Fruit fly (Drosophila melanogaster) whole organism, embryonic: ENCODE results near the gene Amun.

Experiments used
- Asciz ChIP-seq: fragments of 200-800 bp; sonication (Bioruptor generic); optimal IDR thresholded peaks from 2 replicates; lab custom pipeline; 2017; ENCODE audit warnings: missing biosample characterization, mild to moderate bottlenecking, missing genetic modification characterization, missing genetic modification reagents
- CG10979 ChIP-seq: fragments of 200-800 bp; sonication (Bioruptor generic); optimal IDR thresholded peaks from 2 replicates; lab custom pipeline; 2018; ENCODE audit warnings: missing biosample characterization, mild to moderate bottlenecking, missing genetic modification characterization, moderate library complexity
- CG12071 ChIP-seq: fragments of 200-800 bp; sonication (Bioruptor generic); optimal IDR thresholded peaks from 3 replicates; lab custom pipeline; 2018; ENCODE audit warnings: missing biosample characterization, mild to moderate bottlenecking, missing genetic modification characterization
- CG12155 ChIP-seq: fragments of 200-800 bp; sonication (Bioruptor generic); optimal IDR thresholded peaks from 3 replicates; lab custom pipeline; 2016; ENCODE audit warnings: missing biosample characterization, missing genetic modification characterization
- CG14014 ChIP-seq: fragments of 200-800 bp; sonication (Bioruptor generic); IDR thresholded peaks from 2 replicates; pipeline ENCODE4 v1.3.6; 2022; ENCODE audit warnings: missing biosample characterization, missing genetic modification characterization
- CG1529 ChIP-seq: fragments of 200-800 bp; sonication (Bioruptor generic); optimal IDR thresholded peaks from 3 replicates; lab custom pipeline; 2018; ENCODE audit warnings: missing biosample characterization, missing genetic modification characterization
- CG15696 ChIP-seq: fragments of 200-800 bp; sonication (Bioruptor generic); optimal IDR thresholded peaks from 2 replicates; lab custom pipeline; 2019; ENCODE audit warnings: missing biosample characterization, mild to moderate bottlenecking, missing genetic modification characterization, moderate library complexity
- CG1602 ChIP-seq: fragments of 200-800 bp; sonication (Bioruptor generic); optimal IDR thresholded peaks from 3 replicates; lab custom pipeline; 2016; ENCODE audit warnings: missing biosample characterization, missing genetic modification characterization
- CG17912 ChIP-seq: fragments of 200-800 bp; sonication (Bioruptor generic); optimal IDR thresholded peaks from 2 replicates; lab custom pipeline; 2018; ENCODE audit warnings: missing biosample characterization, mild to moderate bottlenecking, missing genetic modification characterization
- CG1792 ChIP-seq: fragments of 200-800 bp; sonication (Bioruptor generic); optimal IDR thresholded peaks from 2 replicates; lab custom pipeline; 2016; ENCODE audit warnings: missing biosample characterization, missing genetic modification characterization
- CG18764 ChIP-seq: fragments of 200-800 bp; sonication (Bioruptor generic); optimal IDR thresholded peaks from 3 replicates; lab custom pipeline; 2016; ENCODE audit warnings: missing biosample characterization, missing genetic modification characterization
- CG2116 ChIP-seq: fragments of 200-800 bp; sonication (Bioruptor generic); optimal IDR thresholded peaks from 3 replicates; lab custom pipeline; 2018; ENCODE audit warnings: missing biosample characterization, mild to moderate bottlenecking, missing genetic modification characterization
- CG42726 ChIP-seq: fragments of 200-800 bp; sonication (Bioruptor generic); IDR thresholded peaks from 2 replicates; pipeline ENCODE4 v1.3.6; 2022; ENCODE audit warnings: missing biosample characterization, missing genetic modification characterization; ENCODE audit not compliant: partially characterized antibody
- CG6654 ChIP-seq: fragments of 200-800 bp; sonication (Bioruptor generic); optimal IDR thresholded peaks from 2 replicates; lab custom pipeline; 2017; ENCODE audit warnings: missing biosample characterization, mild to moderate bottlenecking, missing genetic modification characterization
- CG7372 ChIP-seq: fragments of 200-800 bp; sonication (Bioruptor generic); IDR thresholded peaks from 2 replicates; pipeline ENCODE4 v1.3.6; 2022; ENCODE audit warnings: missing biosample characterization, missing genetic modification characterization
- CG7786 ChIP-seq: fragments of 200-800 bp; sonication (Bioruptor generic); optimal IDR thresholded peaks from 2 replicates; lab custom pipeline; 2016; ENCODE audit warnings: missing biosample characterization, missing genetic modification characterization
- CG7839 ChIP-seq: fragments of 200-800 bp; sonication (Bioruptor generic); optimal IDR thresholded peaks from 3 replicates; lab custom pipeline; 2018; ENCODE audit warnings: missing biosample characterization, mild to moderate bottlenecking, missing genetic modification characterization, moderate library complexity
- CG9797 ChIP-seq: fragments of 200-800 bp; sonication (Bioruptor generic); optimal IDR thresholded peaks from 3 replicates; lab custom pipeline; 2018; ENCODE audit warnings: missing biosample characterization, mild to moderate bottlenecking, missing genetic modification characterization
- CG9817 ChIP-seq: fragments of 200-800 bp; sonication (Bioruptor generic); optimal IDR thresholded peaks from 2 replicates; lab custom pipeline; 2018; ENCODE audit warnings: missing biosample characterization, mild to moderate bottlenecking, missing genetic modification characterization, moderate library complexity
- CoRest ChIP-seq: fragments of 200-800 bp; sonication (Bioruptor generic); optimal IDR thresholded peaks from 3 replicates; lab custom pipeline; 2018; ENCODE audit warnings: missing biosample characterization, mild to moderate bottlenecking, missing genetic modification characterization, moderate library complexity
- Fer1 ChIP-seq: fragments of 200-800 bp; sonication (Bioruptor generic); optimal IDR thresholded peaks from 2 replicates; lab custom pipeline; 2017; ENCODE audit warnings: missing biosample characterization, mild to moderate bottlenecking, missing genetic modification characterization
- HmgZ ChIP-seq: fragments of 200-800 bp; sonication (Bioruptor generic); optimal IDR thresholded peaks from 2 replicates; lab custom pipeline; 2018; ENCODE audit warnings: missing biosample characterization, mild to moderate bottlenecking, missing genetic modification characterization
- Lpt ChIP-seq: fragments of >200 bp; optimal IDR thresholded peaks from 2 replicates; lab custom pipeline; 2018; ENCODE audit warnings: missing biosample characterization, missing genetic modification characterization
- Meics ChIP-seq: fragments of 200-800 bp; sonication (Bioruptor generic); optimal IDR thresholded peaks from 2 replicates; lab custom pipeline; 2017; ENCODE audit warnings: missing biosample characterization, mild to moderate bottlenecking, missing genetic modification characterization
- NfI ChIP-seq: fragments of 200-800 bp; sonication (Bioruptor generic); optimal IDR thresholded peaks from 3 replicates; lab custom pipeline; 2018; ENCODE audit warnings: missing biosample characterization, mild to moderate bottlenecking, missing genetic modification characterization, moderate library complexity
- Opbp ChIP-seq: fragments of 200-800 bp; sonication (Bioruptor generic); IDR thresholded peaks from 3 replicates; pipeline ENCODE4 v1.3.6; 2022; ENCODE audit warnings: missing biosample characterization, missing genetic modification characterization; ENCODE audit not compliant: partially characterized antibody
- Trl ChIP-seq, 3 experiments: fragments of >200 bp in 2 of 3; fragments of 200-800 bp in 1 of 3; sonication (Bioruptor generic) in 1 of 3; optimal IDR thresholded peaks; 2 replicates in 1 of 3; 3 replicates in 2 of 3; lab custom pipeline; 2016 to 2017; ENCODE audit warnings: missing biosample characterization in 1 of 3, missing genetic modification characterization in 1 of 3
- Usf ChIP-seq: fragments of 200-800 bp; sonication (Bioruptor generic); optimal IDR thresholded peaks from 2 replicates; lab custom pipeline; 2017; ENCODE audit warnings: missing genotype, missing biosample characterization, missing genetic modification characterization
- ase ChIP-seq: fragments of 200-800 bp; sonication (Bioruptor generic); IDR thresholded peaks from 3 replicates; pipeline ENCODE4 v1.3.6; 2022; ENCODE audit warnings: missing biosample characterization, missing genetic modification characterization
- bbx ChIP-seq: fragments of 200-800 bp; sonication (Bioruptor generic); IDR thresholded peaks from 2 replicates; pipeline ENCODE4 v1.3.6; 2022; ENCODE audit warnings: missing biosample characterization, missing genetic modification characterization; ENCODE audit not compliant: partially characterized antibody
- btn ChIP-seq: fragments of 200-800 bp; sonication (Bioruptor generic); optimal IDR thresholded peaks from 2 replicates; lab custom pipeline; 2016; ENCODE audit warnings: missing biosample characterization, missing genetic modification characterization
- croc ChIP-seq: fragments of 200-800 bp; sonication (Bioruptor generic); conservative IDR thresholded peaks from 3 replicates; pipeline ENCODE4 v1.3.6; 2022; ENCODE audit warnings: missing biosample characterization, missing genetic modification characterization
- dm ChIP-seq: fragments of 200-800 bp; sonication (Bioruptor generic); optimal IDR thresholded peaks from 3 replicates; lab custom pipeline; 2016; ENCODE audit warnings: missing biosample characterization, missing genetic modification characterization
- dmrt11E ChIP-seq: fragments of 200-800 bp; sonication (Bioruptor generic); optimal IDR thresholded peaks from 3 replicates; lab custom pipeline; 2018; ENCODE audit warnings: missing biosample characterization, mild to moderate bottlenecking, missing genetic modification characterization, moderate library complexity
- fd96Cb ChIP-seq: fragments of 200-800 bp; sonication (Bioruptor generic); optimal IDR thresholded peaks from 2 replicates; lab custom pipeline; 2018; ENCODE audit warnings: missing biosample characterization, mild to moderate bottlenecking, missing genetic modification characterization, moderate library complexity
- gcm2 ChIP-seq: fragments of 200-800 bp; sonication (Bioruptor generic); optimal IDR thresholded peaks from 2 replicates; lab custom pipeline; 2016; ENCODE audit warnings: missing biosample characterization, missing genetic modification characterization
- jigr1 ChIP-seq: fragments of 200-800 bp; sonication (Bioruptor generic); IDR thresholded peaks from 3 replicates; pipeline ENCODE4 v1.3.6; 2022; ENCODE audit warnings: missing biosample characterization, missing genetic modification characterization
- knrl ChIP-seq: fragments of 200-800 bp; sonication (Bioruptor generic); IDR thresholded peaks from 3 replicates; pipeline ENCODE4 v1.3.6; 2022; ENCODE audit warnings: missing biosample characterization, missing genetic modification characterization; ENCODE audit not compliant: partially characterized antibody
- lilli ChIP-seq: fragments of 200-800 bp; sonication (Bioruptor generic); optimal IDR thresholded peaks from 3 replicates; lab custom pipeline; 2016; ENCODE audit warnings: missing biosample characterization, missing genetic modification characterization
- lmd ChIP-seq: fragments of 200-800 bp; sonication (Bioruptor generic); IDR thresholded peaks from 2 replicates; pipeline ENCODE4 v1.3.6; 2022; ENCODE audit warnings: missing biosample characterization, missing genetic modification characterization
- pho ChIP-seq: fragments of 200-800 bp; sonication (Bioruptor generic); optimal IDR thresholded peaks from 2 replicates; lab custom pipeline; 2016; ENCODE audit warnings: missing biosample characterization, missing genetic modification characterization
- pnt ChIP-seq: fragments of 200-800 bp; sonication (Bioruptor generic); optimal IDR thresholded peaks from 3 replicates; lab custom pipeline; 2016; ENCODE audit warnings: missing biosample characterization, missing genetic modification characterization
- ranshi ChIP-seq: fragments of 200-800 bp; sonication (Bioruptor generic); IDR thresholded peaks from 2 replicates; pipeline ENCODE4 v1.3.6; 2022; ENCODE audit warnings: missing biosample characterization, missing genetic modification characterization
- run ChIP-seq: fragments of 200-800 bp; sonication (Bioruptor generic); optimal IDR thresholded peaks from 3 replicates; lab custom pipeline; 2018; ENCODE audit warnings: missing biosample characterization, mild to moderate bottlenecking, missing genetic modification characterization
- sens-2 ChIP-seq: fragments of 200-800 bp; sonication (Bioruptor generic); IDR thresholded peaks from 2 replicates; pipeline ENCODE4 v1.3.6; 2022; ENCODE audit warnings: missing biosample characterization, missing genetic modification characterization
- sqz ChIP-seq: fragments of 200-800 bp; sonication (Bioruptor generic); optimal IDR thresholded peaks from 3 replicates; lab custom pipeline; 2018; ENCODE audit warnings: missing biosample characterization, mild to moderate bottlenecking, missing genetic modification characterization
- stc ChIP-seq: fragments of 200-800 bp; sonication (Bioruptor generic); IDR thresholded peaks from 2 replicates; pipeline ENCODE4 v1.3.6; 2022; ENCODE audit warnings: missing biosample characterization, missing genetic modification characterization
- zen ChIP-seq: fragments of 200-800 bp; sonication (Bioruptor generic); optimal IDR thresholded peaks from 3 replicates; lab custom pipeline; 2018; ENCODE audit warnings: missing biosample characterization, mild to moderate bottlenecking, missing genetic modification characterization, moderate library complexity
- zen2 ChIP-seq: fragments of 200-800 bp; sonication (Bioruptor generic); IDR thresholded peaks from 3 replicates; pipeline ENCODE4 v1.3.6; 2022; ENCODE audit warnings: missing biosample characterization, missing genetic modification characterization; ENCODE audit not compliant: partially characterized antibody

Gene Amun

DNA sequence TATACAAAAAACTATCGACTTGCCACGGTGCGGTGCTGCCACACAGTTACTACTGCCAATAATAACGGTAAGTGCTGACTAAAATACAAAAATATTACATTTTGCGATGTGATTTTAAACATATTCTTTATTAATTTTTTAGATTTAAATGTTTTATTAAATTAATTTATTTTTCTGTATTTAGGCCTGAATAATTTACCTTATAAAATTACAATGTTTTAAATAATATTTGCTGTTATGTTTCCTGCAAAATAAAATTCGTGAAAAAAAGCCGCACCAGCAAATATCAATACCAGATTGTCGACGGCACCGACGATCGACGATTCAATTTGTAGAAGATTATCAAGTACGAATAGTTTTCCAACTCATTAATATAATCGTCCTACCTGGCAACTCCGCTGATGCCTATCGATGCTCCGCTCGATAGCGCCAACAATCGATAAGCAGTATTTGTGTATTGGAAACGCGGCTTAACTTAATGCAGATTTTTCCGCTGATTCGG, 36.8 kb downstream of the Amun start, which contains the start of the genes Vlet and bif (continued):
- TF ChIP-seq CoRest (peak; percentile 85), CG10979 (tag; lab: Kevin White, UChicago) (peak; percentile 58), stc (GFP tag; lab: Robert Waterston, UW) (no peak), croc (GFP tag; lab: Robert Waterston, UW) (peak; percentile 23; the same call in 2 of the 3 replicates), Opbp (GFP tag; lab: Robert Waterston, UW) (peak; percentile 68), pnt (GFP tag; lab: Kevin White, UChicago) (peak; percentile 43), CG1792 (GFP tag; lab: Kevin White, UChicago) (peak; percentile 7), Lpt (no peak), lilli (peak; percentile 60), CG12155 (GFP tag; lab: Kevin White, UChicago) (peak; percentile 41), Usf (GFP tag; lab: Kevin White, UChicago) (no peak), CG9797 (no peak), Meics (GFP tag; lab: Kevin White, UChicago) (peak; percentile 76), dmrt11E (tag; lab: Kevin White, UChicago) (peak; percentile 66), sqz (peak; percentile 34), Fer1 (GFP tag; lab: Kevin White, UChicago) (peak; percentile 55), ase (GFP tag; lab: Robert Waterston, UW) (0 out of 3 replicates have a peak, but pooled peaks have one; percentile 30), lmd (GFP tag; lab: Robert Waterston, UW) (peak; percentile 60), CG17912 (GFP tag; lab: Kevin White, UChicago) (no peak), CG7786 (GFP tag; lab: Kevin White, UChicago) (peak; percentile 5), CG14014 (GFP tag; lab: Robert Waterston, UW) (0 out of 2 replicates have a peak, but pooled peaks have one; percentile 41), HmgZ (tag; lab: Kevin White, UChicago) (peak; percentile 31), ranshi (GFP tag; lab: Robert Waterston, UW) (no peak; the same call in 1 of the 2 replicates), CG1602 (GFP tag; lab: Kevin White, UChicago) (peak; percentile 52), CG7839 (peak; percentile 72), gcm2 (no peak), fd96Cb (tag; lab: Kevin White, UChicago) (peak; percentile 52), dm (GFP tag; lab: Kevin White, UChicago) (no peak), jigr1 (GFP tag; lab: Robert Waterston, UW) (no peak), CG1529 (GFP tag; lab: Kevin White, UChicago) (peak; percentile 25), btn (no peak), CG42726 (GFP tag; lab: Robert Waterston, UW) (peak; percentile 35; the same call in 1 of the 2 replicates), CG15696 (peak; percentile 56), pho (GFP tag; lab: Kevin White, UChicago) (peak; percentile 39), CG18764 (GFP tag; lab: Kevin White, UChicago) (peak; percentile 16), NfI (GFP tag; lab: Kevin White, UChicago) (peak; percentile 75), Asciz (GFP tag; lab: Kevin White, UChicago) (peak; percentile 33), Trl (optimal IDR thresholded peaks at IDR 0.05; lab: Kevin White, UChicago) (no peak), Trl (GFP tag; optimal IDR thresholded peaks at IDR 0.05; lab: Kevin White, UChicago) (peak; percentile 44), CG7372 (GFP tag; lab: Robert Waterston, UW) (0 out of 2 replicates have a peak, but pooled peaks have one; percentile 20), CG12071 (no peak), CG2116 (GFP tag; lab: Kevin White, UChicago) (peak; percentile 44), CG6654 (GFP tag; lab: Kevin White, UChicago) (peak; percentile 35), CG9817 (tag; lab: Kevin White, UChicago) (peak; percentile 78), zen (tag; lab: Kevin White, UChicago) (peak; percentile 62), zen2 (GFP tag; lab: Robert Waterston, UW) (no peak), knrl (GFP tag; lab: Robert Waterston, UW) (peak; percentile 50; the same call in 2 of the 3 replicates), run (tag; lab: Kevin White, UChicago) (no peak), bbx (GFP tag; lab: Robert Waterston, UW) (peak; percentile 55), sens-2 (GFP tag; lab: Robert Waterston, UW) (no peak)
